Worm (Caenorhabditis elegans): ENCODE measurements around the gene srxa-9.

Gene srxa-9

DNA sequence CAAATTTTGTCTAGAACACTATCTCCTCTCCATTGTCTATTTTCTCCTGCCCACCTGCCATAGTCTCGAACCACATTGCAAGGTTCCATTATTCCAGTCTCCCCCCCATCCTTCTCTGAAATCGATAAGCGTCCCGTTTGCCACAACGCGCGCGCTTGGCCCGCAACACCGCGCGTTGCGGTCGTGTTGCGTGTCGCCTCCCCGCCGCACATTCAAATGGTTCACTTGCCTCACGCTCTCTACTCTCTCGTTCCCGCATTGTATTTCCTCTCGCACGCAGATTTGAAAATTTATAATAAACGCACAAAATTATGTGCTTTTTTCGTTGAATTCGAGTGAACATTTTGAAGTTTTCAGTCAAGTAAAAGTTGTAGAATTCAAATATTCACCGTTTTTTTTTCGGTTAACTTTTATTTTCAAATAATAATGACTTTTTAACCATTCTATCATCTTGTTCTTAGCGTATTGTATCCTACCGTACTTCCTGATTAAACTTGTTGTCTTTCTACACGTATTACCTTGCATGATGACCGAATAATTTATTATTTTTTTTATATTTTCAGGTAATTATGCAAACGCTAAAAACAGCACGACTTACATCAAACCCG, 21.1 kb upstream of the srxa-9 start, which contains the start of gene lin-15B:
Gene lin-15B (plus strand): TSS at position 558 of the 608 bp plus-strand sequence.
- TF ChIP-seq snpc-4 (GFP tag; optimal IDR thresholded peaks at IDR 0.05) (no peak), snpc-4 (tag; optimal IDR thresholded peaks at IDR 0.05) (no peak), T07F8.4 (tag; optimal IDR thresholded peaks at IDR 0.05) (no peak), bed-1 (GFP tag; IDR thresholded peaks at IDR 0.05) (0 out of 2 replicates have a peak, but pooled peaks have one; percentile 10), F49E8.2 (tag; optimal IDR thresholded peaks at IDR 0.05; ENCODE audit: insufficient read depth) (no peak), F57C9.4 (tag; optimal IDR thresholded peaks at IDR 0.05) (no peak), lag-1 (GFP tag; IDR thresholded peaks at IDR 0.05) (no peak), madf-8 (GFP tag; conservative IDR thresholded peaks at IDR 0.05) (no peak), attf-5 (GFP tag; optimal IDR thresholded peaks at IDR 0.05) (no peak), hmg-1.2 (GFP tag; IDR thresholded peaks at IDR 0.05) (peak; percentile 29; the same call in 1 of the 2 replicates)

ce11 chrX:15730342-15730741, 16.5 kb upstream of the srxa-9 start:
- TF ChIP-seq C17E4.6 (GFP tag; IDR thresholded peaks at IDR 0.05), result no peak
- no peak for TF ChIP-seq F57C9.4 (tag; optimal IDR thresholded peaks at IDR 0.05)
- no peak for TF ChIP-seq tlf-1 (GFP tag; optimal IDR thresholded peaks at IDR 0.05)
- TF ChIP-seq lin-40 (tag; optimal IDR thresholded peaks at IDR 0.05), result no peak
- no peak for TF ChIP-seq hmg-1.2 (GFP tag; IDR thresholded peaks at IDR 0.05)

- TF ChIP-seq madf-6 (GFP tag; IDR thresholded peaks at IDR 0.05) (no peak), xnd-1 (tag; optimal IDR thresholded peaks at IDR 0.05) (no peak), F55B11.4 (tag; optimal IDR thresholded peaks at IDR 0.05; ENCODE audit: borderline replicate concordance, insufficient read depth) (no peak), ekl-4 (GFP tag; IDR thresholded peaks at IDR 0.05) (no peak), snpc-1.1 (tag; optimal IDR thresholded peaks at IDR 0.05; ENCODE audit: insufficient read depth) (no peak), athp-1 (tag; optimal IDR thresholded peaks at IDR 0.05) (no peak), tbx-9 (tag; optimal IDR thresholded peaks at IDR 0.05; ENCODE audit: borderline replicate concordance) (no peak), ztf-18 (tag; optimal IDR thresholded peaks at IDR 0.05) (no peak), pbrm-1 (GFP tag; IDR thresholded peaks at IDR 0.05) (no peak), lin-26 (GFP tag; IDR thresholded peaks at IDR 0.05) (no peak)
Observed at ce11 chrX:15731668-15732067, 15.1 kb upstream of the srxa-9 start, which contains the start of gene lin-15A. TSS of gene lin-15A (plus strand) at chrX:15731968.

DNA sequence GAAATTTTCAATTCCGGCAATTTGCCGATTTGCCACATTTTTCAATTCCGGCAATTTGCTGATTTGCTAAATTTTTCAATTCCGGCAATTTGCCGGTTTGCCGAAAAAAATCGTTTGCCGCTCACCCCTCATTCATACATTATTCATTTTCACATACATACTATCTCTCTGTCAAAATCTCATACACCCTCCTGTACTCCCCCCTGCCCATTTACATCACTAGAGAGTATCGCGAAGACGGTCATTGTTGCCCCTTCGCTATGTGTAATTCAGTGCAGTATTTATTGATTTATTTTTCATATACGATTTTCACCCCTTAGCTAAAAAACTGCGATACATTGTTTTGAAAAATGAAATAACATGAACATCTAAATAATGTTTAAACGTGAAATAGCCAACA, 10.4 kb upstream of the srxa-9 start:
- TF ChIP-seq lsl-1 (GFP tag; optimal IDR thresholded peaks at IDR 0.05) (no peak), nfyb-1 (GFP tag; IDR thresholded peaks at IDR 0.05) (peak; percentile 64; the same call in 1 of the 2 replicates), F22D6.2 (tag; optimal IDR thresholded peaks at IDR 0.05) (peak; percentile 41), cebp-2 (GFP tag; IDR thresholded peaks at IDR 0.05) (no peak), repo-1 (tag; optimal IDR thresholded peaks at IDR 0.05) (no peak), let-607 (tag; optimal IDR thresholded peaks at IDR 0.05) (peak in 1 of 2 experiments; percentile 64), ceh-27 (GFP tag; optimal IDR thresholded peaks at IDR 0.05) (peak; percentile 49), Y95B8A.8 (GFP tag; IDR thresholded peaks at IDR 0.05) (no peak), somi-1 (GFP tag; optimal IDR thresholded peaks at IDR 0.05) (no peak), ztf-26 (tag; optimal IDR thresholded peaks at IDR 0.05) (peak; percentile 70), sdz-38 (tag; optimal IDR thresholded peaks at IDR 0.05) (no peak), F57A8.1 (GFP tag; optimal IDR thresholded peaks at IDR 0.05) (no peak), ceh-91 (GFP tag; IDR thresholded peaks at IDR 0.05) (no peak), B0336.3 (GFP tag; IDR thresholded peaks at IDR 0.05) (peak; percentile 40; the same call in 1 of the 2 replicates), unc-62 (GFP tag; optimal IDR thresholded peaks at IDR 0.05) (no peak), ZK185.1 (tag; optimal IDR thresholded peaks at IDR 0.05; ENCODE audit: poor library complexity, severe bottlenecking) (no peak), akir-1 (GFP tag; optimal IDR thresholded peaks at IDR 0.05) (no peak), snpc-4 (GFP tag; optimal IDR thresholded peaks at IDR 0.05) (no peak), snpc-4 (tag; optimal IDR thresholded peaks at IDR 0.05) (peak in 2 of 4 experiments; percentile 32 to 64), ceh-58 (GFP tag; IDR thresholded peaks at IDR 0.05) (no peak), tbp1 (GFP tag; optimal IDR thresholded peaks at IDR 0.05) (peak; percentile 67), B0261.1 (tag; optimal IDR thresholded peaks at IDR 0.05) (peak; percentile 42)

Data from whole organism, young adult.